Fruit fly (Drosophila melanogaster): ENCODE results near the gene Met.

Met gene

DNA sequence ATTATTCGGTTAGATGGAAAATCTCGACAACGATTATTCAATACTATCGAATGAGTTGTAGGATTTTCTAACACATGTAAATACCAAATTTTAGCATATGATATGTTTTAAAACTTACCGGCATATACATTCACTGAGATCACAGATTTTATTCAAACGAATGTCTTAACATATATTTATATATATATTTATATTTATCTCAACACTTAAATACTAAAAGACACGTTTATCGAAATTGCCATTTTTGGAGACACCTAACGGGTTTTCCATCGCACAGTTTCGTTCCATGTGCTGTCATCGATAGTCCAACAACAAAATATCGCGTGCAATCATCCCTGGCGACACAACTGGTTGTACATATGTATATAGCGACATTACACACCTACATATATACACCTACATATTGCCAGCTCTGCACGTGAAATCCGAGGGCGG, 4.3 kb upstream of the Met start, which contains the start of the genes CG2247 and CG1703 (continued):
- TF ChIP-seq pb (GFP tag; optimal IDR thresholded peaks at IDR 0.05) (no peak), abd-A (tag; optimal IDR thresholded peaks at IDR 0.05) (no peak), amos (GFP tag; IDR thresholded peaks at IDR 0.05; ENCODE audit: partially characterized antibody) (peak; percentile 82), knrl (GFP tag; IDR thresholded peaks at IDR 0.05; ENCODE audit: partially characterized antibody) (peak; percentile 88), Hmx (GFP tag; optimal IDR thresholded peaks at IDR 0.05) (no peak), Oli (tag; optimal IDR thresholded peaks at IDR 0.05) (no peak), CG13123 (GFP tag; optimal IDR thresholded peaks at IDR 0.05) (no peak), gcm2 (GFP tag; optimal IDR thresholded peaks at IDR 0.05) (no peak), CG10147 (GFP tag; optimal IDR thresholded peaks at IDR 0.05) (no peak), ems (GFP tag; optimal IDR thresholded peaks at IDR 0.05) (no peak), CG18476 (GFP tag; optimal IDR thresholded peaks at IDR 0.05) (no peak), fru (optimal IDR thresholded peaks at IDR 0.05) (no peak), tio (GFP tag; optimal IDR thresholded peaks at IDR 0.05) (no peak), Gsc (GFP tag; IDR thresholded peaks at IDR 0.05) (no peak), CG8089 (GFP tag; optimal IDR thresholded peaks at IDR 0.05) (no peak), luna (GFP tag; optimal IDR thresholded peaks at IDR 0.05) (no peak), Blimp-1 (GFP tag; optimal IDR thresholded peaks at IDR 0.05) (no peak), CG12219 (GFP tag; optimal IDR thresholded peaks at IDR 0.05) (no peak), sna (GFP tag; IDR thresholded peaks at IDR 0.05; ENCODE audit: partially characterized antibody) (peak; percentile 71), CG9437 (GFP tag; optimal IDR thresholded peaks at IDR 0.05) (no peak), Drgx (GFP tag; IDR thresholded peaks at IDR 0.05) (no peak), odd (GFP tag; optimal IDR thresholded peaks at IDR 0.05) (no peak), CG2889 (GFP tag; IDR thresholded peaks at IDR 0.05) (no peak), Adf1 (GFP tag; IDR thresholded peaks at IDR 0.05) (no peak), CG6272 (GFP tag; IDR thresholded peaks at IDR 0.05) (no peak), Ssrp (tag; optimal IDR thresholded peaks at IDR 0.05) (no peak), cad (GFP tag; optimal IDR thresholded peaks at IDR 0.05) (no peak), CG11085 (GFP tag; IDR thresholded peaks at IDR 0.05) (no peak), HLHmδ (GFP tag; optimal IDR thresholded peaks at IDR 0.05) (no peak), tx (GFP tag; optimal IDR thresholded peaks at IDR 0.05) (no peak), CG13775 (GFP tag; optimal IDR thresholded peaks at IDR 0.05) (peak; percentile 34), dan (GFP tag; IDR thresholded peaks at IDR 0.05) (no peak), sr (GFP tag; IDR thresholded peaks at IDR 0.05) (no peak), pita (GFP tag; optimal IDR thresholded peaks at IDR 0.05) (no peak), CG8944 (GFP tag; optimal IDR thresholded peaks at IDR 0.05) (no peak), CG15696 (tag; optimal IDR thresholded peaks at IDR 0.05) (no peak), croc (GFP tag; conservative IDR thresholded peaks at IDR 0.05) (no peak), sc (optimal IDR thresholded peaks at IDR 0.05) (no peak), sc (GFP tag; optimal IDR thresholded peaks at IDR 0.05) (no peak), ac (GFP tag; optimal IDR thresholded peaks at IDR 0.05) (no peak), Abd-B (GFP tag; optimal IDR thresholded peaks at IDR 0.05) (no peak), PHDP (tag; optimal IDR thresholded peaks at IDR 0.05) (no peak), CG1233 (GFP tag; optimal IDR thresholded peaks at IDR 0.05) (no peak), yki (optimal IDR thresholded peaks at IDR 0.05) (no peak), CG32767 (GFP tag; IDR thresholded peaks at IDR 0.05) (no peak), vnd (GFP tag; IDR thresholded peaks at IDR 0.05; ENCODE audit: partially characterized antibody) (peak; percentile 76), CG18599 (GFP tag; optimal IDR thresholded peaks at IDR 0.05) (no peak), rib (GFP tag; IDR thresholded peaks at IDR 0.05) (no peak), az2 (GFP tag; optimal IDR thresholded peaks at IDR 0.05) (no peak), CG7839 (tag; optimal IDR thresholded peaks at IDR 0.05) (no peak), ATbp (GFP tag; optimal IDR thresholded peaks at IDR 0.05) (no peak), CG18764 (GFP tag; optimal IDR thresholded peaks at IDR 0.05) (no peak), mld (GFP tag; IDR thresholded peaks at IDR 0.05; ENCODE audit: partially characterized antibody) (0 out of 3 replicates have a peak, but pooled peaks have one; percentile 44)
